Worm (Caenorhabditis elegans) whole organism, L3 larva: Measurements from ENCODE around the gene nas-37.

ENCODE experiments used
- ama-1 ChIP-seq: fragments of 150-350 bp; optimal IDR thresholded peaks from 2 replicates; lab custom pipeline; 2018
- ceh-82 ChIP-seq: fragments of 150-350 bp; optimal IDR thresholded peaks from 2 replicates; lab custom pipeline; 2014; ENCODE audit warnings: missing biosample characterization, missing genetic modification characterization
- lin-15B ChIP-seq: fragments of 150-350 bp; optimal IDR thresholded peaks from 2 replicates; lab custom pipeline; 2014; ENCODE audit warnings: missing biosample characterization, missing genetic modification characterization
- nfya-1 ChIP-seq: sonication (generic microtip); optimal IDR thresholded peaks from 2 replicates; lab custom pipeline; 2017; ENCODE audit warnings: missing genetic modification characterization, mild to moderate bottlenecking, missing compliant biosample characterization, antibody characterized with exemption, moderate library complexity; ENCODE audit not compliant: insufficient read depth
- nhr-11 ChIP-seq: fragments of 150-350 bp; optimal IDR thresholded peaks from 2 replicates; lab custom pipeline; 2014; ENCODE audit warnings: missing biosample characterization, missing genetic modification characterization
- nhr-12 ChIP-seq: fragments of 150-350 bp; optimal IDR thresholded peaks from 2 replicates; lab custom pipeline; 2014; ENCODE audit warnings: missing biosample characterization, missing genetic modification characterization
- nhr-76 ChIP-seq: fragments of 150-350 bp; sonication (generic microtip); optimal IDR thresholded peaks from 5 replicates; lab custom pipeline; 2014; ENCODE audit warnings: missing biosample characterization, missing genetic modification characterization
- snpc-4 ChIP-seq: fragments of 150-350 bp; optimal IDR thresholded peaks from 2 replicates; lab custom pipeline; 2014; ENCODE audit warnings: missing biosample characterization, missing genetic modification characterization
- tbx-2 ChIP-seq: sonication (generic microtip); optimal IDR thresholded peaks from 2 replicates; lab custom pipeline; 2016; ENCODE audit warnings: mild to moderate bottlenecking, missing genetic modification characterization, missing compliant biosample characterization
- unc-39 ChIP-seq: sonication (generic microtip); optimal IDR thresholded peaks from 4 replicates; lab custom pipeline; 2017; ENCODE audit warnings: missing biosample characterization, missing genetic modification characterization

ce11 chrX:9927993-9928392, 20.9 kb downstream of the nas-37 start:
- TF ChIP-seq snpc-4 (no peak), unc-39 (tag; lab: Kevin White, UChicago) (no peak), nhr-11 (tag; lab: Kevin White, UChicago) (no peak), ama-1 (lab: Kevin White, UChicago) (no peak), lin-15B (no peak), nhr-12 (tag; lab: Kevin White, UChicago) (no peak), nfya-1 (no peak), nhr-76 (tag; lab: Kevin White, UChicago) (no peak), tbx-2 (no peak), ceh-82 (no peak)
